Fruit fly (Drosophila melanogaster) whole organism, embryonic: ENCODE measurements around the gene CG32537.

ENCODE experiments used
- ATbp ChIP-seq: fragments of 200-800 bp; sonication (Bioruptor generic); optimal IDR thresholded peaks from 2 replicates; lab custom pipeline; 2017; ENCODE audit warnings: missing biosample characterization, mild to moderate bottlenecking, missing genetic modification characterization, missing genetic modification reagents
- CG10209 ChIP-seq: fragments of 200-800 bp; sonication (Bioruptor generic); optimal IDR thresholded peaks from 3 replicates; lab custom pipeline; 2017; ENCODE audit warnings: missing biosample characterization, mild to moderate bottlenecking, missing genetic modification characterization, missing genetic modification reagents
- CG10462 ChIP-seq: fragments of 200-800 bp; sonication (Bioruptor generic); optimal IDR thresholded peaks from 2 replicates; lab custom pipeline; 2016; ENCODE audit warnings: missing biosample characterization, missing genetic modification characterization
- CG10565 ChIP-seq: fragments of 200-800 bp; sonication (Bioruptor generic); optimal IDR thresholded peaks from 3 replicates; lab custom pipeline; 2016; ENCODE audit warnings: missing biosample characterization, mild to moderate bottlenecking, missing genetic modification characterization
- CG10959 ChIP-seq: fragments of 200-800 bp; sonication (Bioruptor generic); IDR thresholded peaks from 2 replicates; pipeline ENCODE4 v1.3.6; 2022; ENCODE audit warnings: missing biosample characterization, missing genetic modification characterization
- CG11085 ChIP-seq: fragments of 200-800 bp; sonication (Bioruptor generic); IDR thresholded peaks from 2 replicates; pipeline ENCODE4 v1.3.6; 2022; ENCODE audit warnings: missing biosample characterization, missing genetic modification characterization
- CG11456 ChIP-seq: fragments of 200-800 bp; sonication (Bioruptor generic); IDR thresholded peaks from 3 replicates; pipeline ENCODE4 v1.3.6; 2022; ENCODE audit warnings: missing biosample characterization, missing genetic modification characterization
- CG13775 ChIP-seq: fragments of 200-800 bp; sonication (Bioruptor generic); optimal IDR thresholded peaks from 3 replicates; lab custom pipeline; 2017; ENCODE audit warnings: missing biosample characterization, mild to moderate bottlenecking, missing genetic modification characterization
- CG15514 ChIP-seq: fragments of 200-800 bp; sonication (Bioruptor generic); optimal IDR thresholded peaks from 3 replicates; lab custom pipeline; 2017; ENCODE audit warnings: missing biosample characterization, missing genetic modification characterization, mild to moderate bottlenecking, moderate library complexity, missing genetic modification reagents
- CG16779 ChIP-seq: fragments of 200-800 bp; sonication (Bioruptor generic); IDR thresholded peaks from 2 replicates; pipeline ENCODE4 v1.3.6; 2022; ENCODE audit warnings: missing biosample characterization, missing genetic modification characterization
- CG30020 ChIP-seq: fragments of 200-800 bp; optimal IDR thresholded peaks from 2 replicates; lab custom pipeline; 2019; ENCODE audit warnings: missing biosample characterization, mild to moderate bottlenecking, missing genetic modification characterization, moderate library complexity
- CG4360 ChIP-seq: fragments of 200-800 bp; sonication (Bioruptor generic); IDR thresholded peaks from 2 replicates; pipeline ENCODE4 v1.3.6; 2022; ENCODE audit warnings: missing biosample characterization, missing genetic modification characterization
- CG4820 ChIP-seq: fragments of 200-800 bp; sonication (Bioruptor generic); optimal IDR thresholded peaks from 3 replicates; lab custom pipeline; 2016; ENCODE audit warnings: missing biosample characterization, missing genetic modification characterization
- CG9215 ChIP-seq: fragments of 200-800 bp; sonication (Bioruptor generic); IDR thresholded peaks from 2 replicates; pipeline ENCODE4 v1.3.6; 2022; ENCODE audit warnings: missing biosample characterization, missing genetic modification characterization
- Dbx ChIP-seq: fragments of 200-800 bp; sonication (Bioruptor generic); IDR thresholded peaks from 3 replicates; pipeline ENCODE4 v1.3.6; 2022; ENCODE audit warnings: missing biosample characterization, missing genetic modification characterization
- Dfd ChIP-seq, 2 experiments: fragments of >200 bp; optimal IDR thresholded peaks; 2 replicates each; lab custom pipeline; 2017; ENCODE audit warnings: missing biosample characterization in 2 of 2, missing genetic modification characterization in 2 of 2
- Dp ChIP-seq: fragments of 200-800 bp; sonication (Bioruptor generic); optimal IDR thresholded peaks from 2 replicates; lab custom pipeline; 2018; ENCODE audit warnings: missing biosample characterization, mild to moderate bottlenecking, missing genetic modification characterization, moderate library complexity
- Elba2 ChIP-seq: fragments of 200-800 bp; sonication (Bioruptor generic); optimal IDR thresholded peaks from 3 replicates; lab custom pipeline; 2016; ENCODE audit warnings: missing biosample characterization, missing genetic modification characterization
- Fer1 ChIP-seq: fragments of 200-800 bp; sonication (Bioruptor generic); optimal IDR thresholded peaks from 2 replicates; lab custom pipeline; 2017; ENCODE audit warnings: missing biosample characterization, mild to moderate bottlenecking, missing genetic modification characterization
- Hr3 ChIP-seq: fragments of 200-800 bp; sonication (Bioruptor generic); optimal IDR thresholded peaks from 3 replicates; lab custom pipeline; 2016; ENCODE audit warnings: missing biosample characterization, missing genetic modification characterization
- Hsf ChIP-seq: fragments of 200-800 bp; sonication (Bioruptor generic); optimal IDR thresholded peaks from 3 replicates; lab custom pipeline; 2016; ENCODE audit warnings: missing biosample characterization, missing genetic modification characterization
- Meics ChIP-seq: fragments of 200-800 bp; sonication (Bioruptor generic); optimal IDR thresholded peaks from 2 replicates; lab custom pipeline; 2017; ENCODE audit warnings: missing biosample characterization, mild to moderate bottlenecking, missing genetic modification characterization
- Mrtf ChIP-seq: fragments of 200-800 bp; sonication (Bioruptor generic); IDR thresholded peaks from 3 replicates; pipeline ENCODE4 v1.3.6; 2022; ENCODE audit warnings: missing biosample characterization, missing genetic modification characterization
- NfI ChIP-seq: fragments of 200-800 bp; sonication (Bioruptor generic); optimal IDR thresholded peaks from 3 replicates; lab custom pipeline; 2018; ENCODE audit warnings: missing biosample characterization, mild to moderate bottlenecking, missing genetic modification characterization, moderate library complexity
- Sry-β ChIP-seq: fragments of 200-800 bp; sonication (Bioruptor generic); optimal IDR thresholded peaks from 2 replicates; lab custom pipeline; 2018; ENCODE audit warnings: missing biosample characterization, mild to moderate bottlenecking, missing genetic modification characterization, moderate library complexity
- Taf1 ChIP-seq: fragments of 200-800 bp; sonication (Bioruptor generic); IDR thresholded peaks from 2 replicates; pipeline ENCODE4 v1.3.6; 2022; ENCODE audit warnings: missing biosample characterization, missing genetic modification characterization
- bbx ChIP-seq: fragments of 200-800 bp; sonication (Bioruptor generic); IDR thresholded peaks from 2 replicates; pipeline ENCODE4 v1.3.6; 2022; ENCODE audit warnings: missing biosample characterization, missing genetic modification characterization; ENCODE audit not compliant: partially characterized antibody
- dati ChIP-seq: fragments of 200-800 bp; sonication (Bioruptor generic); IDR thresholded peaks from 2 replicates; pipeline ENCODE4 v1.3.6; 2022; ENCODE audit warnings: missing biosample characterization, missing genetic modification characterization
- eve ChIP-seq, 2 experiments: fragments of >200 bp; optimal IDR thresholded peaks; 2 replicates each; lab custom pipeline; 2017; ENCODE audit warnings: missing biosample characterization in 2 of 2, missing genetic modification characterization in 2 of 2
- fd64A ChIP-seq: fragments of 200-800 bp; sonication (Bioruptor generic); optimal IDR thresholded peaks from 3 replicates; lab custom pipeline; 2018; ENCODE audit warnings: missing biosample characterization, mild to moderate bottlenecking, missing genetic modification characterization
- gt ChIP-seq: fragments of 200-800 bp; sonication (Bioruptor generic); IDR thresholded peaks from 2 replicates; pipeline ENCODE4 v1.3.6; 2022; ENCODE audit warnings: missing biosample characterization, missing genetic modification characterization
- knrl ChIP-seq: fragments of 200-800 bp; sonication (Bioruptor generic); IDR thresholded peaks from 3 replicates; pipeline ENCODE4 v1.3.6; 2022; ENCODE audit warnings: missing biosample characterization, missing genetic modification characterization; ENCODE audit not compliant: partially characterized antibody
- mam ChIP-seq: fragments of 200-800 bp; sonication (Bioruptor generic); optimal IDR thresholded peaks from 3 replicates; lab custom pipeline; 2016; ENCODE audit warnings: missing biosample characterization, missing genetic modification characterization
- nau ChIP-seq: fragments of 200-800 bp; sonication (Bioruptor generic); optimal IDR thresholded peaks from 3 replicates; lab custom pipeline; 2017; ENCODE audit warnings: missing biosample characterization, mild to moderate bottlenecking, missing genetic modification characterization, missing genetic modification reagents
- nerfin-2 ChIP-seq: fragments of 200-800 bp; sonication (Bioruptor generic); IDR thresholded peaks from 2 replicates; pipeline ENCODE4 v1.3.6; 2022; ENCODE audit warnings: missing biosample characterization, missing genetic modification characterization; ENCODE audit not compliant: partially characterized antibody
- repo ChIP-seq: fragments of 200-800 bp; sonication (Bioruptor generic); optimal IDR thresholded peaks from 2 replicates; lab custom pipeline; 2016; ENCODE audit warnings: missing biosample characterization, missing genetic modification characterization
- rib ChIP-seq: fragments of 200-800 bp; sonication (Bioruptor generic); IDR thresholded peaks from 2 replicates; pipeline ENCODE4 v1.3.6; 2022; ENCODE audit warnings: missing biosample characterization, missing genetic modification characterization
- schlank ChIP-seq: fragments of 200-800 bp; sonication (Bioruptor generic); optimal IDR thresholded peaks from 2 replicates; lab custom pipeline; 2018; ENCODE audit warnings: missing biosample characterization, mild to moderate bottlenecking, missing genetic modification characterization
- sim ChIP-seq: fragments of 200-800 bp; sonication (Bioruptor generic); IDR thresholded peaks from 2 replicates; pipeline ENCODE4 v1.3.6; 2022; ENCODE audit warnings: missing biosample characterization, missing genetic modification characterization
- sisA ChIP-seq: fragments of 200-800 bp; sonication (Bioruptor generic); IDR thresholded peaks from 2 replicates; pipeline ENCODE4 v1.3.6; 2022; ENCODE audit warnings: missing biosample characterization, missing genetic modification characterization
- slbo ChIP-seq: fragments of 200-800 bp; sonication (Bioruptor generic); IDR thresholded peaks from 2 replicates; pipeline ENCODE4 v1.3.6; 2022; ENCODE audit warnings: missing biosample characterization, missing genetic modification characterization
- sob ChIP-seq: fragments of 200-800 bp; sonication (Bioruptor generic); IDR thresholded peaks from 2 replicates; pipeline ENCODE4 v1.3.6; 2022; ENCODE audit warnings: missing biosample characterization, missing genetic modification characterization
- tio ChIP-seq: fragments of 200-800 bp; sonication (Bioruptor generic); optimal IDR thresholded peaks from 2 replicates; lab custom pipeline; 2017; ENCODE audit warnings: missing biosample characterization, missing genetic modification characterization, inconsistent platforms
- vfl ChIP-seq: fragments of 200-800 bp; sonication (Bioruptor generic); optimal IDR thresholded peaks from 2 replicates; lab custom pipeline; 2016; ENCODE audit warnings: missing biosample characterization, missing genetic modification characterization
- vnd ChIP-seq: fragments of 200-800 bp; sonication (Bioruptor generic); IDR thresholded peaks from 3 replicates; pipeline ENCODE4 v1.3.6; 2022; ENCODE audit warnings: missing biosample characterization, missing genetic modification characterization; ENCODE audit not compliant: partially characterized antibody
- wor ChIP-seq: fragments of 200-800 bp; sonication (Bioruptor generic); IDR thresholded peaks from 2 replicates; pipeline ENCODE4 v1.3.6; 2022; ENCODE audit warnings: missing biosample characterization, missing genetic modification characterization
- zen ChIP-seq: fragments of 200-800 bp; sonication (Bioruptor generic); optimal IDR thresholded peaks from 3 replicates; lab custom pipeline; 2018; ENCODE audit warnings: missing biosample characterization, mild to moderate bottlenecking, missing genetic modification characterization, moderate library complexity
- zen2 ChIP-seq: fragments of 200-800 bp; sonication (Bioruptor generic); IDR thresholded peaks from 3 replicates; pipeline ENCODE4 v1.3.6; 2022; ENCODE audit warnings: missing biosample characterization, missing genetic modification characterization; ENCODE audit not compliant: partially characterized antibody
- zfh2 ChIP-seq: fragments of 200-800 bp; sonication (Bioruptor generic); optimal IDR thresholded peaks from 2 replicates; lab custom pipeline; 2016; ENCODE audit warnings: missing biosample characterization, missing genetic modification characterization

CG32537 gene

DNA sequence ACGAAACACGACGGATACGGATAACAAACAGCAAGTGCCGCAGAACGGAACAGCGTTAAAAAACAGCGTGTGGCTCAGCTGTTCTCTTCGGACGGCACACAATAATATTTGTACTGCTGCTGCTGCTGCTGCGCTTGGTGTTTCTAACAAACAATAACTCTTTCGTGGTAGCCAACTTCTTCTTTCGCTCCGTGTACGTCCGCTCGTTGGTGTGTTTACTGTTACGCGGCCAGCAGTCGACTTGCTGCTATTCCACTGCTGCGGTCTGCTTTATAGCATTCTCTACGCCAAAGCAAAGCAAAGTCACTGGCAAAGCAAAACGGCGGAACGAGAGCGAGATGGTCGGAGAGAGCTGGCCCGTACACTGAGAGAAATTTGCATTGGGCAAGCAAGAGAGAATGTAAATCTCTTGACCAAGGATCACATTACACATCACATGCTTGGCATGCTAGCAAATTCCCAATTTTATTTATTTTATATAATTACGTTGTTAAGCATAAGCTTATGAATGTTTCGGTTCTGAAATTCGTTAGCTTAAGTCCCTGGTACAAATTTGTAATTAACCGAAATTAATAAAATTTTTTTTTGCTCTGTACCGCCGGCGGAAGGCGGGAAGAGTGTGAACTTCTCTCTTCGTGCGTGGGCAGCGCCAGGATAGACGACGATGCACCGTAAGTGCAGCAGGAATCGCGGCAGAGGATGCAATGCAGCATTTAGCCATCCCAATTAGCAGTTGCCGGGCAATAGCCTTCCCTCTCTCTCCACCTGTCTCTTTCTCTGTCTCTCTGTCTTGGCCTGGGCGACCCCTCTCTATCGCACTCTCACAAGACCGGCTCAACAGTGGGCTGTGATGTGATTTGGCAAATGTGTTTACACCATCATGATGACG lies 45.7 kb upstream of the CG32537 start, which contains the start of gene out (continued):
- TF ChIP-seq vnd (GFP tag; lab: Robert Waterston, UW) (no peak), repo (peak; percentile 63), vfl (GFP tag; lab: Kevin White, UChicago) (peak; percentile 86), Sry-β (peak; percentile 39), Elba2 (peak; percentile 44), Hsf (peak; percentile 91), zfh2 (GFP tag; lab: Kevin White, UChicago) (peak; percentile 81), knrl (GFP tag; lab: Robert Waterston, UW) (0 out of 3 replicates have a peak, but pooled peaks have one; percentile 15), zen2 (GFP tag; lab: Robert Waterston, UW) (no peak), wor (GFP tag; lab: Robert Waterston, UW) (peak; percentile 89), CG11085 (GFP tag; lab: Robert Waterston, UW) (peak; percentile 89), sob (peak; percentile 92), rib (GFP tag; lab: Robert Waterston, UW) (peak; percentile 88), Dp (GFP tag; lab: Kevin White, UChicago) (peak; percentile 14), CG10959 (peak; percentile 91), nerfin-2 (GFP tag; lab: Robert Waterston, UW) (no peak), CG10209 (GFP tag; lab: Kevin White, UChicago) (peak; percentile 95), Hr3 (peak; percentile 94), slbo (peak; percentile 95), sim (GFP tag; lab: Robert Waterston, UW) (peak; percentile 76), Fer1 (GFP tag; lab: Kevin White, UChicago) (peak; percentile 95), Mrtf (GFP tag; lab: Robert Waterston, UW) (peak; percentile 92), tio (GFP tag; lab: Kevin White, UChicago) (peak; percentile 93), fd64A (peak; percentile 70), CG15514 (GFP tag; lab: Kevin White, UChicago) (peak; percentile 87), CG10462 (GFP tag; lab: Kevin White, UChicago) (peak; percentile 83), nau (GFP tag; lab: Kevin White, UChicago) (peak; percentile 83), CG4820 (GFP tag; lab: Kevin White, UChicago) (peak; percentile 93), CG11456 (GFP tag; lab: Robert Waterston, UW) (peak; percentile 91), CG10565 (GFP tag; lab: Kevin White, UChicago) (peak; percentile 66), CG16779 (GFP tag; lab: Robert Waterston, UW) (peak; percentile 70; the same call in 1 of the 2 replicates), Taf1 (GFP tag; lab: Robert Waterston, UW) (peak; percentile 92), eve (GFP tag; optimal IDR thresholded peaks at IDR 0.05; lab: Kevin White, UChicago) (peak; percentile 67 to 95), CG13775 (GFP tag; lab: Kevin White, UChicago) (peak; percentile 95), dati (peak; percentile 83; the same call in 1 of the 2 replicates), CG30020 (tag; lab: Kevin White, UChicago) (peak; percentile 71), zen (tag; lab: Kevin White, UChicago) (peak; percentile 93), CG4360 (GFP tag; lab: Robert Waterston, UW) (peak; percentile 71), CG9215 (peak; percentile 92), gt (GFP tag; lab: Robert Waterston, UW) (peak; percentile 87), mam (GFP tag; lab: Kevin White, UChicago) (peak; percentile 84), Dfd (GFP tag; optimal IDR thresholded peaks at IDR 0.05; lab: Kevin White, UChicago) (no peak), ATbp (peak; percentile 93), sisA (peak; percentile 93), bbx (peak; percentile 50), Meics (peak; percentile 95), schlank (peak; percentile 89), NfI (peak; percentile 93), Dbx (GFP tag; lab: Robert Waterston, UW) (peak; percentile 94)
